Worm (Caenorhabditis elegans): Measurements from ENCODE around the gene Y67D8B.5.

Y67D8B.5 gene

DNA sequence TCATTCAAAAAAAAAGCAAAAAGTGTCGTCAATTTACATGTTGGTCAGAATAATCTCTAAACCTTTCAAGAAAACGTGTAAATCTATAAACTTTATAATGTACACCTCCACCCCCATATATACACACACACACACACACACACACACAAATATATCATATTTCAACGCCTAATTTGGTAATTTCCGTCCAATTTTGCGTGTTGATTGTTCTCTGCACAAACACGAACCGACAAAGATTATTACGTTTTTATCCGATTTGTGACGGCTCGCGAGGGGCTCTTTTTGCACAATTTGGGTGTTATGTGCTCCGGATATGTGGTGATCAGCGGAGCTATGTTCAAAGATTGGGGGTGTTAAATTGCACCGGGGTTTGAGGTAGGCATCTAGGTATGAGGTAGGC is 19.2 kb upstream of the Y67D8B.5 start:
- TF ChIP-seq ceh-48 (tag; optimal IDR thresholded peaks at IDR 0.05) (no peak), lim-6 (tag; optimal IDR thresholded peaks at IDR 0.05) (no peak), rnt-1 (tag; optimal IDR thresholded peaks at IDR 0.05) (no peak), C38D4.7 (GFP tag; optimal IDR thresholded peaks at IDR 0.05) (no peak), fkh-6 (tag; optimal IDR thresholded peaks at IDR 0.05) (no peak), ceh-45 (GFP tag; IDR thresholded peaks at IDR 0.05) (no peak), elt-2 (tag; optimal IDR thresholded peaks at IDR 0.05) (no peak), K02D7.2 (tag; optimal IDR thresholded peaks at IDR 0.05) (no peak)

DNA sequence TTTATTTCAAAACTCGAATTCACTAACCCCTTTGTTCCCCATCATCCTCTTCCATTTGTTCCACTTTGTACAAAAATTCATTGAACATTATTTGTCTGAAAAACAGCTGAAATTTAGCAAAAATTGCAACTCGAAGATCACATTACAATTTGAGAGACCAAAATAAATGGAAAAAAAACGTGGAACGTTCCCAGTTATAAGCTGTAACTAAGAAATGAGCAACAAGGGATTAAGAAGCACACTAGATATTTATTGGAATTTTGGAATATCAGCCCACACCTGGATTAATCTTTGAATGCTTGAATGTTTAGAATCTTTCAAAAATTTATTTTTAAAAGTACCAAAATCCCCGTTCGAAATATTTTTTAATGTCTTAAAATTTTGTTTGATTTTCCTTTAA is 10.7 kb upstream of the Y67D8B.5 start, which contains the start of gene Y67D8B.2:
Y67D8B.2 (minus strand) TSS at position 101 of the 400 bp plus-strand sequence.
- TF ChIP-seq ceh-48 (tag; optimal IDR thresholded peaks at IDR 0.05) (no peak), pha-4 (tag; optimal IDR thresholded peaks at IDR 0.05) (no peak), ttx-3 (tag; optimal IDR thresholded peaks at IDR 0.05) (no peak)

DNA sequence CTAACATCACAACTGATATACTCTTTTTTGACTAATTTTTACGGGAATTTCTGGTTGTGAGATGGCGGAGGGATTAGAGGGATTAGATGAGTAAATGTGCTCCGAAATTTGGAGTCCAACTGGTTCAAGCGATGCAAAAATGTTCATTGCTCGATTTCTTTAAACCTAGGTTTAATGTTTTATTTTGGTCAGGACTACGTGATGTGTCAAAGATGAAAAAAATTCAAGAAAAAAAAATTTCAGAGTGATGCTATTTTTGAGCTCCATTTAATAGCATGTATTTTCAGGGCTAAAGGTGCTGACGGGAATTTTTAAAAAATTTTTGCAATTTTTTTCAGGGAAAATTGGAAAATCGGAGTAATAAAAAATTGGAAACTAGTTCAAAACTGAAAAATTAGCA is 5.8 kb upstream of the Y67D8B.5 start:
- no peak for TF ChIP-seq unc-86 (tag; optimal IDR thresholded peaks at IDR 0.05)
- TF ChIP-seq hlh-6 (tag; optimal IDR thresholded peaks at IDR 0.05): no peak
- no peak for TF ChIP-seq ama-1 (optimal IDR thresholded peaks at IDR 0.05)
- no peak for TF ChIP-seq ceh-31 (tag; optimal IDR thresholded peaks at IDR 0.05)
- no peak for TF ChIP-seq C38D4.7 (GFP tag; optimal IDR thresholded peaks at IDR 0.05)
- no peak for TF ChIP-seq ztf-16 (tag; optimal IDR thresholded peaks at IDR 0.05)
- TF ChIP-seq fax-1 (tag; optimal IDR thresholded peaks at IDR 0.05): no peak
- TF ChIP-seq dve-1 (tag; optimal IDR thresholded peaks at IDR 0.05): no peak
- no peak for TF ChIP-seq sdc-2 (tag; optimal IDR thresholded peaks at IDR 0.05)
- TF ChIP-seq sox-4 (tag; optimal IDR thresholded peaks at IDR 0.05): no peak
- no peak for TF ChIP-seq pros-1 (tag; optimal IDR thresholded peaks at IDR 0.05)
- no peak for TF ChIP-seq Y22D7AL.16 (tag; optimal IDR thresholded peaks at IDR 0.05)
- TF ChIP-seq ceh-30 (tag; optimal IDR thresholded peaks at IDR 0.05): no peak
- TF ChIP-seq elt-4 (tag; optimal IDR thresholded peaks at IDR 0.05): no peak
- no peak for TF ChIP-seq ceh-22 (tag; optimal IDR thresholded peaks at IDR 0.05)
- no peak for TF ChIP-seq ceh-34 (tag; optimal IDR thresholded peaks at IDR 0.05)
- no peak for TF ChIP-seq F13H6.1 (tag; optimal IDR thresholded peaks at IDR 0.05)
- no peak for TF ChIP-seq pha-2 (tag; optimal IDR thresholded peaks at IDR 0.05)

DNA sequence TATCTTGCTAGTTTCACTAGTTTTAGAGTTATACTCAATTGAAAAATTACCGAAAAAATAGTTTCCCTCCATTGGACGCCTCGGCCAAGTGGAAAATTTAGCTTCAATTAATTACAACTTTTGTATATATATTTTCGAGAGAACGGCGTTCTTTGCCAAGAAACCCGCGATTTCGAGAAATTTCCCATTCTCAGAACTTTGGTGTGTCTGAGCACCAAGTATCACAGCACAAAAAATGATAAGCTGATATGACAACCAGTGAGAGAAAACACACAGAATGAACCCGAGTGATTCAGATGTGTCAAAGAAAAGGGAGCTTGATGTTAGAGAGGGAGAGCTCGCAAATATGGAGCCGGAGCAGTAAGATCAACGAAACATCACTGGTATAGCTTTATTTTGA is 3.1 kb upstream of the Y67D8B.5 start:
- TF ChIP-seq madf-2 (tag; optimal IDR thresholded peaks at IDR 0.05) (no peak), C08G9.2 (tag; optimal IDR thresholded peaks at IDR 0.05) (no peak), sox-2 (GFP tag; IDR thresholded peaks at IDR 0.05) (no peak), ref-2 (tag; optimal IDR thresholded peaks at IDR 0.05) (no peak), nfya-1 (tag; optimal IDR thresholded peaks at IDR 0.05) (no peak), fax-1 (tag; optimal IDR thresholded peaks at IDR 0.05) (no peak), dve-1 (tag; optimal IDR thresholded peaks at IDR 0.05) (no peak), ahr-1 (tag; optimal IDR thresholded peaks at IDR 0.05) (no peak), syd-9 (tag; optimal IDR thresholded peaks at IDR 0.05) (no peak), ceh-45 (GFP tag; IDR thresholded peaks at IDR 0.05) (no peak), pag-3 (tag; optimal IDR thresholded peaks at IDR 0.05; ENCODE audit: borderline replicate concordance) (no peak), pat-9 (tag; optimal IDR thresholded peaks at IDR 0.05) (no peak), lim-6 (tag; optimal IDR thresholded peaks at IDR 0.05) (no peak), hlh-30 (tag; optimal IDR thresholded peaks at IDR 0.05; ENCODE audit: insufficient read depth) (no peak), ceh-9 (tag; optimal IDR thresholded peaks at IDR 0.05) (no peak), hlh-15 (tag; optimal IDR thresholded peaks at IDR 0.05) (no peak), ceh-22 (tag; optimal IDR thresholded peaks at IDR 0.05) (no peak)
